Worm (Caenorhabditis elegans) whole organism, early embryonic: Measurements from ENCODE around the gene F35C11.3.

Experiments
- B0310.2 ChIP-seq: sonication (generic microtip); optimal IDR thresholded peaks from 2 replicates; lab custom pipeline; 2016; ENCODE audit warnings: mild to moderate bottlenecking, missing genetic modification characterization, missing compliant biosample characterization
- F13C5.2 ChIP-seq: sonication (generic microtip); optimal IDR thresholded peaks from 2 replicates; lab custom pipeline; 2017; ENCODE audit warnings: mild to moderate bottlenecking, missing genetic modification characterization, inconsistent platforms, missing compliant biosample characterization
- ama-1 ChIP-seq: fragments of 150-350 bp; optimal IDR thresholded peaks from 2 replicates; lab custom pipeline; 2014
- ceh-36 ChIP-seq: sonication (generic microtip); optimal IDR thresholded peaks from 2 replicates; lab custom pipeline; 2016; ENCODE audit warnings: missing genetic modification characterization, inconsistent platforms, missing compliant biosample characterization
- ets-7 ChIP-seq: sonication (generic microtip); optimal IDR thresholded peaks from 2 replicates; lab custom pipeline; 2016; ENCODE audit warnings: missing genotype, missing genetic modification characterization, missing compliant biosample characterization
- flt-1 ChIP-seq: fragments of 200-800 bp; sonication (Bioruptor generic); IDR thresholded peaks from 2 replicates; pipeline ENCODE4 v1.3.6; 2022; ENCODE audit warnings: missing genetic modification characterization, missing compliant biosample characterization
- hmbx-1 ChIP-seq: sonication (generic microtip); optimal IDR thresholded peaks from 2 replicates; lab custom pipeline; 2016; ENCODE audit warnings: mild to moderate bottlenecking, missing genetic modification characterization, missing compliant biosample characterization
- sea-1 ChIP-seq: fragments of 200-800 bp; sonication (Bioruptor generic); conservative IDR thresholded peaks from 2 replicates; pipeline ENCODE4 v1.3.6; 2022; ENCODE audit warnings: missing genetic modification characterization, missing compliant biosample characterization
- tbx-37 ChIP-seq: fragments of 200-800 bp; sonication (Bioruptor generic); conservative IDR thresholded peaks from 2 replicates; pipeline ENCODE4 v1.3.6; 2022; ENCODE audit warnings: missing genetic modification reagents, missing genetic modification characterization, missing compliant biosample characterization

DNA sequence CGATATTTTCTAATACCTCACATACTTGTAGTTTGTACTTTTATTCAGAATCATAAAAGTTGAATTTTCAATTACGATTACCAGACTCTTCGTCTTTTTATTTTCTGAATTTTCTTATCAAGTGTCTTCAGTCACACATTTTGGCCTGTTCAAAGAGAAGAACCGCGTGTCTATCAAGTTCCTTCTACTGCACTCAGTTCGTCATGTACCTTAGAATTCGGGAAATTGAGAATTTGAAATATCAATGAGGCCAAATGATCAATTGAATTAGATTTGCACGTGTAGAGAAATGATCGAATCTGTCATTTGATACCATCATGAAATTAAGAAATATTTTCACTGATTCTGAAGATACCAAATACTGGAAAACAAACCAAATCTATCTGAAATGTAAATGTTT is 17.0 kb downstream of the F35C11.3 start:
- TF ChIP-seq sea-1 (no peak), ama-1 (lab: Kevin White, UChicago) (no peak), B0310.2 (tag; lab: Kevin White, UChicago) (no peak), tbx-37 (GFP tag; lab: Robert Waterston, UW) (no peak), ets-7 (tag; lab: Kevin White, UChicago) (no peak), hmbx-1 (tag; lab: Kevin White, UChicago) (no peak), F13C5.2 (tag; lab: Kevin White, UChicago) (no peak), flt-1 (GFP tag; lab: Robert Waterston, UW) (no peak), ceh-36 (tag; lab: Kevin White, UChicago) (no peak)
